Worm (Caenorhabditis elegans): ENCODE data around the gene F53C11.5.

DNA sequence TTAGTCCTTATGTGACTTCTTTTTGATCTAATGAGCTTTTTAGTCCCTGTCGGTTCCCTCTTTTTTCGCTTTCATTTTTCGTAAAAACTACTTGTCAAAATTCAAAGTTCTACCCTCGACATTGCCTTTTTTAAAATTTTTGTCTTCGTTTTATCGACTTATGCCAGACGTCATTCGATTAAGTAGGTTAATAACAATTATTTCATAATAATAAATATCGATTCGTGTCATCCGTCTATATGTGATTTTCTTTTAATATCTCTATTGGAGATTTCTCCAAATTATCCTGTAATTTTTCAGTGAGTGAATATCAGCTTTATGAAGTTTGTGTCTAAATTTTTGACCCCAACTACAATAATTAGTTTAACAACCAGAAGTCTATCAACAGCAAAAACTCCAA, 35.4 kb downstream of the F53C11.5 start, which contains the start of gene hpo-31:
- no peak for TF ChIP-seq tab-1 (GFP tag; IDR thresholded peaks at IDR 0.05)
- no peak for TF ChIP-seq klf-2 (GFP tag; conservative IDR thresholded peaks at IDR 0.05)
- no peak for TF ChIP-seq T22C8.4 (GFP tag; IDR thresholded peaks at IDR 0.05)
- no peak for TF ChIP-seq flt-1 (GFP tag; IDR thresholded peaks at IDR 0.05)
- TF ChIP-seq med-1 (GFP tag; optimal IDR thresholded peaks at IDR 0.05; ENCODE audit: insufficient read depth), result no peak
- TF ChIP-seq ref-1 (GFP tag; conservative IDR thresholded peaks at IDR 0.05), result no peak
- TF ChIP-seq cog-1 (tag; optimal IDR thresholded peaks at IDR 0.05), result no peak
- no peak for TF ChIP-seq ztf-29 (GFP tag; IDR thresholded peaks at IDR 0.05)
- TF ChIP-seq ztf-23 (GFP tag; IDR thresholded peaks at IDR 0.05), result no peak
